Fruit fly (Drosophila melanogaster): ENCODE data around the gene CG42780.

CG42780 gene

dm6 chrX:7317214-7318210 is 14.5 kb downstream of the CG42780 start (continued):
- TF ChIP-seq exex (tag; optimal IDR thresholded peaks at IDR 0.05): peak; percentile 92
- no peak for TF ChIP-seq rib (GFP tag; IDR thresholded peaks at IDR 0.05)
- TF ChIP-seq kni (GFP tag; optimal IDR thresholded peaks at IDR 0.05): peak; percentile 40
- peak in 1 of 2 experiments; percentile 4 for TF ChIP-seq Trl (optimal IDR thresholded peaks at IDR 0.05)
- no peak for TF ChIP-seq Trl (GFP tag; optimal IDR thresholded peaks at IDR 0.05)
- TF ChIP-seq CG32767 (GFP tag; IDR thresholded peaks at IDR 0.05): 0 out of 2 replicates have a peak, but pooled peaks have one; percentile 13
- peak; percentile 2 for TF ChIP-seq run (tag; optimal IDR thresholded peaks at IDR 0.05)
- peak; percentile 84 for TF ChIP-seq crol (GFP tag; IDR thresholded peaks at IDR 0.05)
- TF ChIP-seq Abd-B (GFP tag; optimal IDR thresholded peaks at IDR 0.05): peak; percentile 20
- peak; percentile 95 for TF ChIP-seq Med (GFP tag)
- peak; percentile 25 for TF ChIP-seq Nf-YB (GFP tag; optimal IDR thresholded peaks at IDR 0.05)
- TF ChIP-seq oc (tag; optimal IDR thresholded peaks at IDR 0.05): peak; percentile 48
- TF ChIP-seq Dip2 (GFP tag; IDR thresholded peaks at IDR 0.05): no peak
- TF ChIP-seq caup (GFP tag; optimal IDR thresholded peaks at IDR 0.05; ENCODE audit: severe bottlenecking): no peak
- peak; percentile 81 for TF ChIP-seq cg (GFP tag; optimal IDR thresholded peaks at IDR 0.05)
- TF ChIP-seq sug (tag; optimal IDR thresholded peaks at IDR 0.05): peak; percentile 93
- no peak for TF ChIP-seq CG2199 (GFP tag; IDR thresholded peaks at IDR 0.05)
- TF ChIP-seq CG10366 (GFP tag; IDR thresholded peaks at IDR 0.05): no peak
- no peak for TF ChIP-seq pnt (GFP tag; optimal IDR thresholded peaks at IDR 0.05)
- peak; percentile 79 for TF ChIP-seq CG12769 (tag; optimal IDR thresholded peaks at IDR 0.05)
- no peak for TF ChIP-seq ac (GFP tag; optimal IDR thresholded peaks at IDR 0.05)
- peak; percentile 28; the same call in 1 of the 2 replicates for TF ChIP-seq vvl (GFP tag; IDR thresholded peaks at IDR 0.05)
- TF ChIP-seq lov (optimal IDR thresholded peaks at IDR 0.05): no peak
- no peak for TF ChIP-seq lov (GFP tag; IDR thresholded peaks at IDR 0.05)
- peak; percentile 7 for TF ChIP-seq cwo (GFP tag; optimal IDR thresholded peaks at IDR 0.05)
- TF ChIP-seq eve (GFP tag; optimal IDR thresholded peaks at IDR 0.05): peak in 1 of 2 experiments; percentile 29
- 0 out of 2 replicates have a peak, but pooled peaks have one; percentile 17 for TF ChIP-seq Adf1 (GFP tag; IDR thresholded peaks at IDR 0.05)
- TF ChIP-seq Awh (GFP tag; IDR thresholded peaks at IDR 0.05): 0 out of 2 replicates have a peak, but pooled peaks have one; percentile 14
- peak; percentile 77 for TF ChIP-seq sd (tag; optimal IDR thresholded peaks at IDR 0.05)
- TF ChIP-seq sob (GFP tag; IDR thresholded peaks at IDR 0.05): no peak
- TF ChIP-seq chinmo (GFP tag; IDR thresholded peaks at IDR 0.05; ENCODE audit: partially characterized antibody): 0 out of 4 replicates have a peak, but pooled peaks have one; percentile 67
- TF ChIP-seq CG11504 (tag; optimal IDR thresholded peaks at IDR 0.05): no peak
- no peak for TF ChIP-seq danr (GFP tag; IDR thresholded peaks at IDR 0.05)
- no peak for TF ChIP-seq eyg (GFP tag; optimal IDR thresholded peaks at IDR 0.05)
- TF ChIP-seq corto (GFP tag; optimal IDR thresholded peaks at IDR 0.05): peak; percentile 22
- TF ChIP-seq kah (GFP tag; optimal IDR thresholded peaks at IDR 0.05): no peak
- peak; percentile 9 for TF ChIP-seq wek (GFP tag; optimal IDR thresholded peaks at IDR 0.05)
- TF ChIP-seq CG16813 (GFP tag; IDR thresholded peaks at IDR 0.05; ENCODE audit: partially characterized antibody): no peak
- TF ChIP-seq zfh1 (GFP tag; IDR thresholded peaks at IDR 0.05): no peak
- TF ChIP-seq onecut (GFP tag; IDR thresholded peaks at IDR 0.05): peak; percentile 42; the same call in 1 of the 2 replicates
- no peak for TF ChIP-seq CG2712 (tag; optimal IDR thresholded peaks at IDR 0.05)
- TF ChIP-seq grn (GFP tag; optimal IDR thresholded peaks at IDR 0.05): peak; percentile 86
- peak; percentile 68 for TF ChIP-seq abd-A (tag; optimal IDR thresholded peaks at IDR 0.05)
- TF ChIP-seq Dref (GFP tag; IDR thresholded peaks at IDR 0.05): no peak
- peak; percentile 33 for TF ChIP-seq Deaf1 (tag; optimal IDR thresholded peaks at IDR 0.05)
- TF ChIP-seq CG34376 (GFP tag; optimal IDR thresholded peaks at IDR 0.05): no peak
- TF ChIP-seq dmrt99B (tag; optimal IDR thresholded peaks at IDR 0.05): no peak
- no peak for TF ChIP-seq CG7987 (GFP tag; optimal IDR thresholded peaks at IDR 0.05)
